Worm (Caenorhabditis elegans) whole organism, late embryonic: ENCODE results near the gene Y57G11C.20.

Source experiments
- C08G9.2 ChIP-seq: sonication (generic microtip); optimal IDR thresholded peaks from 2 replicates; lab custom pipeline; 2016; ENCODE audit warnings: mild to moderate bottlenecking, missing genetic modification characterization, moderate library complexity, missing compliant biosample characterization
- C38D4.7 ChIP-seq: fragments of 200-800 bp; sonication (Bioruptor generic); optimal IDR thresholded peaks from 2 replicates; lab custom pipeline; 2018; ENCODE audit warnings: mild to moderate bottlenecking, missing genetic modification characterization, moderate library complexity, missing compliant biosample characterization
- K02D7.2 ChIP-seq: sonication (generic microtip); optimal IDR thresholded peaks from 2 replicates; lab custom pipeline; 2017; ENCODE audit warnings: mild to moderate bottlenecking, missing genetic modification characterization, missing compliant biosample characterization
- K09A11.1 ChIP-seq: sonication (generic microtip); optimal IDR thresholded peaks from 2 replicates; lab custom pipeline; 2017; ENCODE audit warnings: antibody characterized with exemption, mild to moderate bottlenecking, missing genetic modification characterization, missing compliant biosample characterization; ENCODE audit not compliant: insufficient read depth
- T23F11.4 ChIP-seq: fragments of 200-800 bp; sonication (Bioruptor generic); optimal IDR thresholded peaks from 2 replicates; lab custom pipeline; 2018; ENCODE audit warnings: mild to moderate bottlenecking, missing genetic modification characterization, missing compliant biosample characterization
- Y22D7AL.16 ChIP-seq: sonication (generic microtip); optimal IDR thresholded peaks from 2 replicates; lab custom pipeline; 2016; ENCODE audit warnings: missing genetic modification characterization, missing compliant biosample characterization
- ahr-1 ChIP-seq: sonication (generic microtip); optimal IDR thresholded peaks from 2 replicates; lab custom pipeline; 2016; ENCODE audit warnings: missing genetic modification characterization, missing compliant biosample characterization
- ceh-14 ChIP-seq: sonication (generic microtip); optimal IDR thresholded peaks from 2 replicates; lab custom pipeline; 2016; ENCODE audit warnings: missing genotype, missing genetic modification characterization, missing compliant biosample characterization
- ceh-18 ChIP-seq: sonication (generic microtip); optimal IDR thresholded peaks from 2 replicates; lab custom pipeline; 2016; ENCODE audit warnings: missing genetic modification characterization, missing compliant biosample characterization
- ceh-19 ChIP-seq: fragments of 200-800 bp; sonication (Bioruptor generic); optimal IDR thresholded peaks from 2 replicates; lab custom pipeline; 2018; ENCODE audit warnings: mild to moderate bottlenecking, missing genetic modification characterization, missing compliant biosample characterization
- ceh-22 ChIP-seq: sonication (generic microtip); optimal IDR thresholded peaks from 2 replicates; lab custom pipeline; 2017; ENCODE audit warnings: missing biosample characterization, missing genetic modification characterization
- ceh-30 ChIP-seq: fragments of 150-350 bp; optimal IDR thresholded peaks from 2 replicates; lab custom pipeline; 2014; ENCODE audit warnings: missing biosample characterization, missing genetic modification characterization
- ceh-31 ChIP-seq: sonication (generic microtip); optimal IDR thresholded peaks from 2 replicates; lab custom pipeline; 2016; ENCODE audit warnings: missing genetic modification characterization, missing compliant biosample characterization
- ceh-45 ChIP-seq: fragments of 200-800 bp; sonication (Bioruptor generic); IDR thresholded peaks from 2 replicates; pipeline ENCODE4 v1.3.6; 2022; ENCODE audit warnings: missing genetic modification reagents, missing genetic modification characterization, missing compliant biosample characterization
- ceh-48 ChIP-seq: sonication (generic microtip); optimal IDR thresholded peaks from 2 replicates; lab custom pipeline; 2016; ENCODE audit warnings: missing genetic modification characterization, inconsistent platforms, missing compliant biosample characterization
- dmd-4 ChIP-seq: sonication (generic microtip); optimal IDR thresholded peaks from 2 replicates; lab custom pipeline; 2016; ENCODE audit warnings: borderline replicate concordance, missing genetic modification characterization, missing compliant biosample characterization
- elt-2 ChIP-seq: sonication (generic microtip); optimal IDR thresholded peaks from 2 replicates; lab custom pipeline; 2016; ENCODE audit warnings: missing genetic modification reagents, missing genetic modification characterization, missing compliant biosample characterization
- elt-4 ChIP-seq: sonication (generic microtip); optimal IDR thresholded peaks from 2 replicates; lab custom pipeline; 2016; ENCODE audit warnings: missing genetic modification characterization, missing compliant biosample characterization
- eyg-1 ChIP-seq: sonication (generic microtip); optimal IDR thresholded peaks from 2 replicates; lab custom pipeline; 2016; ENCODE audit warnings: missing genotype, missing genetic modification characterization, missing compliant biosample characterization
- fax-1 ChIP-seq: sonication (generic microtip); optimal IDR thresholded peaks from 2 replicates; lab custom pipeline; 2016; ENCODE audit warnings: missing genotype, missing genetic modification characterization, missing compliant biosample characterization
- fkh-10 ChIP-seq: fragments of 150-350 bp; optimal IDR thresholded peaks from 2 replicates; lab custom pipeline; 2014; ENCODE audit warnings: missing biosample characterization, missing genetic modification reagents, missing genetic modification characterization
- gmeb-2 ChIP-seq: sonication (generic microtip); optimal IDR thresholded peaks from 2 replicates; lab custom pipeline; 2016; ENCODE audit warnings: missing genetic modification characterization, inconsistent platforms, missing compliant biosample characterization
- hlh-8 ChIP-seq: sonication (generic microtip); optimal IDR thresholded peaks from 2 replicates; lab custom pipeline; 2016; ENCODE audit warnings: missing genotype, missing genetic modification characterization, missing compliant biosample characterization
- lim-6 ChIP-seq: sonication (generic microtip); optimal IDR thresholded peaks from 2 replicates; lab custom pipeline; 2016; ENCODE audit warnings: missing genetic modification characterization, missing compliant biosample characterization
- lin-11 ChIP-seq: fragments of 200-800 bp; sonication (Bioruptor generic); optimal IDR thresholded peaks from 2 replicates; lab custom pipeline; 2018; ENCODE audit warnings: mild to moderate bottlenecking, missing genetic modification characterization, missing compliant biosample characterization
- madf-2 ChIP-seq: sonication (generic microtip); optimal IDR thresholded peaks from 2 replicates; lab custom pipeline; 2017; ENCODE audit warnings: missing genetic modification characterization, missing compliant biosample characterization
- mec-3 ChIP-seq: sonication (generic microtip); optimal IDR thresholded peaks from 2 replicates; lab custom pipeline; 2016; ENCODE audit warnings: borderline replicate concordance, missing genetic modification characterization, missing compliant biosample characterization
- nfya-1 ChIP-seq: sonication (generic microtip); optimal IDR thresholded peaks from 2 replicates; lab custom pipeline; 2017; ENCODE audit warnings: missing genetic modification characterization, mild to moderate bottlenecking, missing compliant biosample characterization, antibody characterized with exemption, moderate library complexity
- nhr-11 ChIP-seq: fragments of 150-350 bp; optimal IDR thresholded peaks from 2 replicates; lab custom pipeline; 2014; ENCODE audit warnings: missing biosample characterization, missing genetic modification characterization
- nhr-232 ChIP-seq: sonication (generic microtip); optimal IDR thresholded peaks from 2 replicates; lab custom pipeline; 2016; ENCODE audit warnings: missing genetic modification characterization, missing compliant biosample characterization
- npax-4 ChIP-seq: sonication (generic microtip); optimal IDR thresholded peaks from 2 replicates; lab custom pipeline; 2016; ENCODE audit warnings: missing genetic modification characterization, missing compliant biosample characterization
- odd-2 ChIP-seq: sonication (generic microtip); optimal IDR thresholded peaks from 2 replicates; lab custom pipeline; 2017; ENCODE audit warnings: antibody characterized with exemption, mild to moderate bottlenecking, missing genetic modification characterization, missing compliant biosample characterization
- pag-3 ChIP-seq: sonication (generic microtip); optimal IDR thresholded peaks from 2 replicates; lab custom pipeline; 2016; ENCODE audit warnings: missing compliant biosample characterization, missing genetic modification characterization, borderline replicate concordance
- pax-1 ChIP-seq: fragments of 150-350 bp; optimal IDR thresholded peaks from 2 replicates; lab custom pipeline; 2014; ENCODE audit warnings: missing biosample characterization, missing genetic modification characterization
- pha-2 ChIP-seq: sonication (generic microtip); optimal IDR thresholded peaks from 2 replicates; lab custom pipeline; 2017; ENCODE audit warnings: mild to moderate bottlenecking, missing genetic modification characterization, missing compliant biosample characterization
- pha-4 ChIP-seq: fragments of 150-350 bp; optimal IDR thresholded peaks from 2 replicates; lab custom pipeline; 2018; ENCODE audit warnings: missing biosample characterization, missing genetic modification reagents, missing genetic modification characterization
- ref-2 ChIP-seq: sonication (generic microtip); optimal IDR thresholded peaks from 2 replicates; lab custom pipeline; 2016; ENCODE audit warnings: missing genetic modification characterization, missing compliant biosample characterization
- sdc-2 ChIP-seq: sonication (generic microtip); optimal IDR thresholded peaks from 2 replicates; lab custom pipeline; 2016; ENCODE audit warnings: missing genotype, missing genetic modification characterization, missing compliant biosample characterization
- sox-2 ChIP-seq: fragments of 200-800 bp; sonication (Bioruptor generic); IDR thresholded peaks from 2 replicates; pipeline ENCODE4 v1.3.6; 2022; ENCODE audit warnings: missing genetic modification reagents, missing genetic modification characterization, missing compliant biosample characterization
- syd-9 ChIP-seq: sonication (generic microtip); optimal IDR thresholded peaks from 2 replicates; lab custom pipeline; 2016; ENCODE audit warnings: mild to moderate bottlenecking, missing genetic modification characterization, moderate library complexity, missing compliant biosample characterization
- tbx-2 ChIP-seq: sonication (generic microtip); optimal IDR thresholded peaks from 2 replicates; lab custom pipeline; 2016; ENCODE audit warnings: missing genetic modification characterization, missing compliant biosample characterization
- ttx-3 ChIP-seq: sonication (generic microtip); optimal IDR thresholded peaks from 2 replicates; lab custom pipeline; 2016; ENCODE audit warnings: missing genetic modification reagents, missing genetic modification characterization, missing compliant biosample characterization
- unc-42 ChIP-seq: sonication (generic microtip); optimal IDR thresholded peaks from 2 replicates; lab custom pipeline; 2016; ENCODE audit warnings: missing genotype, missing genetic modification characterization, missing compliant biosample characterization
- unc-55 ChIP-seq: sonication (generic microtip); optimal IDR thresholded peaks from 2 replicates; lab custom pipeline; 2017; ENCODE audit warnings: missing biosample characterization, missing genetic modification reagents, missing genetic modification characterization
- unc-86 ChIP-seq: sonication (generic microtip); optimal IDR thresholded peaks from 2 replicates; lab custom pipeline; 2016; ENCODE audit warnings: missing genetic modification characterization, missing compliant biosample characterization
- zip-5 ChIP-seq: sonication (generic microtip); optimal IDR thresholded peaks from 2 replicates; lab custom pipeline; 2016; ENCODE audit warnings: missing genetic modification characterization, missing compliant biosample characterization
- ztf-16 ChIP-seq: sonication (generic microtip); optimal IDR thresholded peaks from 2 replicates; lab custom pipeline; 2017; ENCODE audit warnings: missing genetic modification characterization, missing compliant biosample characterization

The Y57G11C.20 gene

DNA sequence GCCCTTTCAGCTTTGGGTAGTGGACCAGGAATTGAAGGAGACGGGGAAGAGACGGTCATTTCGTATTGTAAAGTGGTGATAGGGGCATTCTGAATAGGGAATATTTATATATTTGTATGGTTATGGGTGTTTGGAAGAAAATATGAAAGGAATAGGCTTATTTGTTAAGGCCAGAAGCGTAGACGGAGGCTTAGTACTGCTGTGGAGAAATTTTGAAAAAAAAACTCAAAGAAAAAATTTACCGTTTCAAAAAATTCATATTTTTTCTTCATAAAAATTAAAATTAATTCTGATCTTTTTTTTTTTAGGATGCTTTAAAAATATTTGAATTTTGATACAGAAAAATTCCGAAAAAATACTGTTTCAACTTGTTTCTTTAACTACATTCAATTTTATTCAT lies 14.1 kb upstream of the Y57G11C.20 start, which contains the start of gene hhat-2:
Gene hhat-2 (minus strand): TSS at position 101 of the 400 bp plus-strand sequence.
- TF ChIP-seq hlh-8 (tag; lab: Kevin White, UChicago) (no peak), pag-3 (tag; lab: Kevin White, UChicago) (no peak), elt-2 (tag; lab: Kevin White, UChicago) (no peak), ceh-18 (tag; lab: Kevin White, UChicago) (no peak), elt-4 (tag; lab: Kevin White, UChicago) (no peak), tbx-2 (tag; lab: Kevin White, UChicago) (no peak), C38D4.7 (GFP tag; lab: Kevin White, UChicago) (no peak), Y22D7AL.16 (tag; lab: Kevin White, UChicago) (no peak), ceh-30 (tag; lab: Kevin White, UChicago) (no peak), ceh-45 (GFP tag; lab: Robert Waterston, UW) (no peak), mec-3 (tag; lab: Kevin White, UChicago) (no peak), odd-2 (tag; lab: Kevin White, UChicago) (no peak), K09A11.1 (tag; lab: Kevin White, UChicago) (no peak), T23F11.4 (no peak), madf-2 (tag; lab: Kevin White, UChicago) (no peak), npax-4 (tag; lab: Kevin White, UChicago) (no peak), unc-86 (tag; lab: Kevin White, UChicago) (no peak), fkh-10 (GFP tag; lab: Kevin White, UChicago) (no peak), C08G9.2 (tag; lab: Kevin White, UChicago) (no peak)

ce11 chrIV:14833537-14833936 lies 9.6 kb upstream of the Y57G11C.20 start:
- TF ChIP-seq ahr-1 (tag; lab: Kevin White, UChicago) (no peak), npax-4 (tag; lab: Kevin White, UChicago) (no peak), zip-5 (no peak), nhr-11 (tag; lab: Kevin White, UChicago) (no peak), sdc-2 (tag; lab: Kevin White, UChicago) (no peak), ceh-31 (tag; lab: Kevin White, UChicago) (peak; percentile 21), ceh-14 (tag; lab: Kevin White, UChicago) (no peak), nfya-1 (tag; lab: Kevin White, UChicago) (peak; percentile 13), pax-1 (tag; lab: Kevin White, UChicago) (peak; percentile 70), unc-42 (tag; lab: Kevin White, UChicago) (no peak), ceh-19 (GFP tag; lab: Kevin White, UChicago) (no peak), hlh-8 (tag; lab: Kevin White, UChicago) (no peak), eyg-1 (no peak)
- TF ChIP-seq, all 69 proteins: peak for 3

DNA sequence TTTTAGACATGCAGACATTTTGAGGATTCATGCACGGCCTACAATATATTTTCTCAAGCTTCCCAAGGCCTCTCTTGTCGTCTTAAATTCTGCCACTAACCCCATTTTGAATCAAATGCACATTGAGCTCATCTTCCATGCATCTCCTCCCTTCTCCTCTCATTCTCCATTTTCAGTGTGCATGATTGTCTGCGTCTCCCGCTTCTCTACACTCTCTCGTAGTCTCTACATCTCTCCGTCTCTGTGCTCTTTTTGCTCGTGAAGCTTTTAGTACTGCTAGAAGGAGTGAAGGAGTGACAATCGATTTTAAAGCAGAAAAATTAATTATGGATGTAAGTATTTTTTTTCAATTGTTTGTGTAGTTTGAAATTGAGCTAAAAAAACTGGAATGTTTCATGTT lies 6.3 kb upstream of the Y57G11C.20 start, which contains the start of gene Y57G11C.22:
Gene Y57G11C.22 (plus strand): TSS at position 327 of the 400 bp plus-strand sequence.
- TF ChIP-seq K02D7.2 (tag; lab: Kevin White, UChicago), result no peak
- no peak for TF ChIP-seq sox-2 (GFP tag; lab: Robert Waterston, UW)
- TF ChIP-seq ceh-48, result no peak
- no peak for TF ChIP-seq npax-4 (tag; lab: Kevin White, UChicago)
- no peak for TF ChIP-seq Y22D7AL.16 (tag; lab: Kevin White, UChicago)
- peak; percentile 37 for TF ChIP-seq unc-42 (tag; lab: Kevin White, UChicago)
- TF ChIP-seq pag-3 (tag; lab: Kevin White, UChicago), result no peak
- TF ChIP-seq dmd-4 (tag; lab: Kevin White, UChicago), result no peak
- no peak for TF ChIP-seq pha-2 (tag; lab: Kevin White, UChicago)
- TF ChIP-seq ceh-31 (tag; lab: Kevin White, UChicago), result peak; percentile 35
- TF ChIP-seq K09A11.1 (tag; lab: Kevin White, UChicago), result no peak
- TF ChIP-seq syd-9 (tag; lab: Kevin White, UChicago), result no peak
- no peak for TF ChIP-seq ceh-18 (tag; lab: Kevin White, UChicago)
- TF ChIP-seq ceh-22, result no peak
- TF ChIP-seq lim-6, result no peak
- TF ChIP-seq fax-1 (tag; lab: Kevin White, UChicago), result no peak
- no peak for TF ChIP-seq nhr-232 (tag; lab: Kevin White, UChicago)
- no peak for TF ChIP-seq ztf-16
- no peak for TF ChIP-seq tbx-2 (tag; lab: Kevin White, UChicago)
- TF ChIP-seq unc-55 (GFP tag; lab: Kevin White, UChicago), result peak; percentile 23
- no peak for TF ChIP-seq ceh-14 (tag; lab: Kevin White, UChicago)
- TF ChIP-seq elt-2 (tag; lab: Kevin White, UChicago), result no peak
- TF ChIP-seq lin-11 (tag; lab: Kevin White, UChicago), result no peak
- no peak for TF ChIP-seq odd-2 (tag; lab: Kevin White, UChicago)
- no peak for TF ChIP-seq gmeb-2
- TF ChIP-seq pha-4 (tag; lab: Kevin White, UChicago), result no peak
- no peak for TF ChIP-seq ttx-3 (tag; lab: Kevin White, UChicago)
- peak; percentile 11 for TF ChIP-seq nfya-1 (tag; lab: Kevin White, UChicago)
- TF ChIP-seq ref-2, result no peak
- no peak for TF ChIP-seq zip-5
